Worm (Caenorhabditis elegans) whole organism, midembryonic: Measurements from ENCODE around the gene C08F8.9.
"Not testable (repeated sequence)": the region's sequence is repeated elsewhere in the genome, so short reads cannot be mapped to it uniquely, and the experiment has no call there.

Source experiments
- T22C8.4 ChIP-seq: fragments of 200-800 bp; sonication (Bioruptor generic); IDR thresholded peaks from 2 replicates; pipeline ENCODE4 v1.3.6; 2022; ENCODE audit warnings: missing genetic modification characterization, missing compliant biosample characterization
- cog-1 ChIP-seq: sonication (generic microtip); optimal IDR thresholded peaks from 2 replicates; lab custom pipeline; 2016; ENCODE audit warnings: missing genetic modification characterization, missing compliant biosample characterization
- flt-1 ChIP-seq: fragments of 200-800 bp; sonication (Bioruptor generic); IDR thresholded peaks from 2 replicates; pipeline ENCODE4 v1.3.6; 2022; ENCODE audit warnings: missing genetic modification characterization, missing compliant biosample characterization
- klf-2 ChIP-seq: fragments of 200-800 bp; sonication (Bioruptor generic); conservative IDR thresholded peaks from 2 replicates; pipeline ENCODE4 v1.3.6; 2022; ENCODE audit warnings: missing genetic modification reagents, missing genetic modification characterization, missing compliant biosample characterization
- med-1 ChIP-seq: sonication (generic microtip); optimal IDR thresholded peaks from 2 replicates; lab custom pipeline; 2017; ENCODE audit warnings: missing genetic modification characterization, mild to moderate bottlenecking, missing compliant biosample characterization, antibody characterized with exemption, missing genetic modification reagents; ENCODE audit not compliant: insufficient read depth
- ref-1 ChIP-seq: fragments of 200-800 bp; sonication (Bioruptor generic); conservative IDR thresholded peaks from 2 replicates; pipeline ENCODE4 v1.3.6; 2022; ENCODE audit warnings: missing genetic modification reagents, missing genetic modification characterization, missing compliant biosample characterization
- tab-1 ChIP-seq: fragments of 200-800 bp; sonication (Bioruptor generic); IDR thresholded peaks from 2 replicates; pipeline ENCODE4 v1.3.6; 2022; ENCODE audit warnings: missing genetic modification characterization, missing compliant biosample characterization
- ztf-23 ChIP-seq: fragments of 200-800 bp; sonication (Bioruptor generic); IDR thresholded peaks from 2 replicates; pipeline ENCODE4 v1.3.6; 2022; ENCODE audit warnings: missing genetic modification reagents, missing genetic modification characterization, missing compliant biosample characterization
- ztf-29 ChIP-seq: fragments of 200-800 bp; sonication (Bioruptor generic); IDR thresholded peaks from 2 replicates; pipeline ENCODE4 v1.3.6; 2022; ENCODE audit warnings: missing genetic modification reagents, missing genetic modification characterization, missing compliant biosample characterization

Gene C08F8.9

DNA sequence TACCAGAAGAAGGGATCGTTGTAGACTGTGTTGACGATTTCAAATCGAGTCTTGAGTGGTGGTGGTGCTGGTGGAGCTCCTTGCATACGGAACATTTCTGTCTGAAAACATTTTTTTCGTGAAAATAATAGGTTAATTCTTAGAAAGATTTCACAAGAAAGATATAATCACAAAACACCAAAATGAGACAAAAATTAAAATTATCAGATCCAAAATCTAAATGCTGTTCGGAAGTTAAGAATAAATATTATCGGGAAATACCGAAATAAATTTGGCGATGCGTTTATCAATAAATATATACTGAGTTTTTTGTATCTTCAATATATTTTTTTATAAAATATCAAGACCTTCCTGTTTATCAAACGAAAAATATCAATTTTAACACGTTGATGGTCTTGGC is at the start of gene C08F8.9:
TSS of gene C08F8.9 (minus strand) at position 101 of the 400 bp plus-strand sequence.
- TF ChIP-seq flt-1 (GFP tag; lab: Robert Waterston, UW) = no peak
- TF ChIP-seq ztf-29 (GFP tag; lab: Robert Waterston, UW) = no peak
- TF ChIP-seq cog-1 (tag; lab: Kevin White, UChicago) = no peak
- TF ChIP-seq tab-1 (GFP tag; lab: Robert Waterston, UW) = no peak
- no peak for TF ChIP-seq klf-2
- no peak for TF ChIP-seq ref-1
- no peak for TF ChIP-seq T22C8.4 (GFP tag; lab: Robert Waterston, UW)
- no peak for TF ChIP-seq med-1 (GFP tag; lab: Kevin White, UChicago)
- TF ChIP-seq ztf-23 (GFP tag; lab: Robert Waterston, UW) = no peak

- no peak for TF ChIP-seq ref-1
- TF ChIP-seq cog-1 (tag; lab: Kevin White, UChicago) = no peak
- TF ChIP-seq flt-1 (GFP tag; lab: Robert Waterston, UW) = no peak
- TF ChIP-seq ztf-23 (GFP tag; lab: Robert Waterston, UW) = no peak
- no peak for TF ChIP-seq klf-2
- no peak for TF ChIP-seq ztf-29 (GFP tag; lab: Robert Waterston, UW)
- TF ChIP-seq tab-1 (GFP tag; lab: Robert Waterston, UW) = no peak
- TF ChIP-seq med-1 (GFP tag; lab: Kevin White, UChicago) = no peak
- TF ChIP-seq T22C8.4 (GFP tag; lab: Robert Waterston, UW) = no peak
Observed at ce11 chrIV:11226545-11226944, 48.1 kb upstream of the C08F8.9 start.

ce11 chrIV:11225206-11225605 is 46.8 kb upstream of the C08F8.9 start, which contains the start of gene col-125:
TSS of gene col-125 (plus strand) at chrIV:11225506.
- TF ChIP-seq flt-1 (GFP tag; lab: Robert Waterston, UW) = no peak
- no peak for TF ChIP-seq tab-1 (GFP tag; lab: Robert Waterston, UW)

DNA sequence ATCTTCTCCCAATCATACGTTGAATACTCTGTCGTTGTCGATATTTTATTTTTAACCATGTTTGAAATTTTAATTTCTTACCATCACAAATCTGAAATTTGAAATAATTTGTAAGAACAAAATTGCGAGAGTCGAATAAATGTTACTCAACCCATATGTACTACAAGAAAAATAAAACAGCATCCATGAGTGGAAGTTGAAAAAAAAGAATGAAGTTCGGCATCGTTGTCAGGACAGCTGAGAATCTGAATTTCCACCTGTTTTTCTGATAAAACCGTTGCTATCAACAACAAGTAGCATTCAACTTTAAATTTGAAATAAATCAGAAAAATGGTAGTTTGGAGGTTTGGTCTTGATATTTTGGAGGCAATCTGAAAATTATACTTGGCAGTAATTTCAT is 45.5 kb upstream of the C08F8.9 start, which contains the start of gene C29F4.3:
TSS of gene C29F4.3 (minus strand) at position 101 of the 400 bp plus-strand sequence.
- TF ChIP-seq tab-1 (GFP tag; lab: Robert Waterston, UW) (no peak), flt-1 (GFP tag; lab: Robert Waterston, UW) (no peak), klf-2 (no peak), ztf-23 (GFP tag; lab: Robert Waterston, UW) (no peak), med-1 (GFP tag; lab: Kevin White, UChicago) (no peak), ref-1 (no peak)

DNA sequence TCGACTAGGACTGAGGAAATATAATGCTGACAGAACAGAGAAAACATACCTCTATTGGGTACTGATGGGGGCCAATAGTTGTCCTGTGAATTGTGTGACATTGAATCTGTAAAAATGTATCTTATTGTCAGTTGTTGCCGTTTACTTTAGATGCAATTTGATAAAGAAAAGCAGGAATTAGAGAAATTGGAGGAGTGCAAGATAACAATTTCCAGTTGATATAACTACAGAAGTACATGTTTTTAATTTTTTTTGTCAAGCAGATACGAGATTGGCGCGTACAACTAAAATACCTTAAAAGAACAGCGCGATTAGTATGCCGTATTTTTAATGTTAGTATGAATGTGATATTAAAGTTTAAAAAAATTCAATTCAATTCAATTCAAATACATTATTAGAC is 39.6 kb upstream of the C08F8.9 start, which contains the start of gene zip-6:
TSS of gene zip-6 (minus strand) at position 101 of the 400 bp plus-strand sequence.
- TF ChIP-seq cog-1 (tag; lab: Kevin White, UChicago) (no peak), ztf-29 (GFP tag; lab: Robert Waterston, UW) (no peak), T22C8.4 (GFP tag; lab: Robert Waterston, UW) (no peak), ref-1 (no peak), klf-2 (no peak), flt-1 (GFP tag; lab: Robert Waterston, UW) (no peak), med-1 (GFP tag; lab: Kevin White, UChicago) (no peak), tab-1 (GFP tag; lab: Robert Waterston, UW) (no peak)

- TF ChIP-seq ref-1 (no peak), flt-1 (GFP tag; lab: Robert Waterston, UW) (no peak), ztf-29 (GFP tag; lab: Robert Waterston, UW) (no peak), klf-2 (no peak), cog-1 (tag; lab: Kevin White, UChicago) (no peak)
Observed at ce11 chrIV:11212978-11213377, 34.6 kb upstream of the C08F8.9 start.

- no peak for TF ChIP-seq T22C8.4 (GFP tag; lab: Robert Waterston, UW)
Observed at ce11 chrIV:11211547-11211946, 33.2 kb upstream of the C08F8.9 start.

DNA sequence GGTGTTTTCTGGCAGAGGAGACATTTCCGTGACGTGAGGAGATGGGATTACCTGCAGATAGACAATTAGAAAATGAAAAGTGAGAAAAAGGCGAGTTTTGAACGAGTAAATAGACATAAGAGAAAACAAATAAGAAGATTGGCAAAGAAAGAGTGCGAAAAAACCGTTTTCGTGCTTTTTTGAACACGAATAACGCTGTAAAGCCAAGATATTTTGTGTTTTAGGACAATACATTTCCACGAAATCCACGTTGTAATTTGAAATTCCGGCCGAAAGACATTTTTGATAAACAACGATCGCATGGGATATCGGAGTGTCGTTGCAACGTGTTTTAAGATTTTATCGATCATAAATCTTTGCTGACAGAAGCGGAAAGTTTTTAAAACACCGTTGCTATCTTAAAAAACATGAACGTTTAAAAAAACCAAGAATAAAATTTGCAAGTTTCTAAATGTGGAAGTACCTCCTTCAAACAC is 32.4 kb upstream of the C08F8.9 start, which contains the start of gene adk-1:
TSS of gene adk-1 (minus strand) at position 51 of the 476 bp plus-strand sequence.
- TF ChIP-seq cog-1 (tag; lab: Kevin White, UChicago) (no peak), ztf-29 (GFP tag; lab: Robert Waterston, UW) (no peak), tab-1 (GFP tag; lab: Robert Waterston, UW) (no peak), flt-1 (GFP tag; lab: Robert Waterston, UW) (no peak), ztf-23 (GFP tag; lab: Robert Waterston, UW) (no peak), T22C8.4 (GFP tag; lab: Robert Waterston, UW) (no peak)

- TF ChIP-seq tab-1 (GFP tag; lab: Robert Waterston, UW) (no peak), klf-2 (no peak), T22C8.4 (GFP tag; lab: Robert Waterston, UW) (no peak), ref-1 (no peak), ztf-29 (GFP tag; lab: Robert Waterston, UW) (no peak), med-1 (GFP tag; lab: Kevin White, UChicago) (no peak), flt-1 (GFP tag; lab: Robert Waterston, UW) (no peak), cog-1 (tag; lab: Kevin White, UChicago) (no peak), ztf-23 (GFP tag; lab: Robert Waterston, UW) (no peak)
Observed at ce11 chrIV:11207186-11207585, 28.8 kb upstream of the C08F8.9 start, which contains the start of gene R07H5.9. TSS of gene R07H5.9 (plus strand) at chrIV:11207486.

DNA sequence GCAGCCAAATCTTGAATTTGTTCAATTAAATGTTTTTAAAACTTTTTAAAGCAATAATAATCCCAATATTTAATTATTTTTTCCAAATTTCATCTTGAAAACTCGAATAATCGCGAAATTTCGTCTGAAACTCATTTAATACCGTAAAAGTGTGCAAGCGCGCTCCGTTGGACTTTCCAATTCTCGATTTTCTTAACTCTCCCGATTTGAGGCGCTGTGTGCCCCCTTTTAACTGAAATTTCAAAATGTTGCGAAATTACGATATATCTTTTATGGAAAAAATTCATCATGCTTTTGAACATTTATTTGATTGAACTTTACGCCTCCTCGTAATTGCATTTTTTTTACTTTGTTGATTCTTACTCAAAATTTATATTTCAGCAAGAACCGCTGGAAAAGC is 24.0 kb upstream of the C08F8.9 start, which contains the start of gene R07H5.11:
TSS of gene R07H5.11 (plus strand) at position 380 of the 400 bp plus-strand sequence.
- TF ChIP-seq tab-1 (GFP tag; lab: Robert Waterston, UW); cog-1 (tag; lab: Kevin White, UChicago); ztf-23 (GFP tag; lab: Robert Waterston, UW): not testable (repeated sequence)
